Fruit fly (Drosophila melanogaster): Measurements from ENCODE around the gene Crg-1.
"Not testable (repeated sequence)": the region's sequence is repeated elsewhere in the genome, so short reads cannot be mapped to it uniquely, and the experiment has no call there.

Gene Crg-1

DNA sequence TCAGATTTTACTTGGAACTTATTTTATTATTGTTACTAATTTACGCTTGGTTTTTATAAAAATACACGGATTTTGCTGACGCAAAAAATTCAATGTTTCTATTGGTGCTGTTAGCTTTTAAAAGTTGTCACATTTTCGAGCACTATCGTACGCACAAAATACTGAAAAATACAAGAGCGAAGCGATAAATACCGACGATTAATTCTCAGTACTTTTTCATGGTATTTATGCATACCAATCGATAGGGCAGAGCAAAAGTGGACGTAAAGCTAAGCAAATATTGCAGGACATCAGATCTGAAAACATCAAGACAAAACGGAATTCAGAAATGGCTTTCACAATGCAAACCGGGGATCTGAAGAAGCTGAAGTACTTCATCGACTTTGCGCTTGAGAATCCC lies 5.9 kb downstream of the Crg-1 start, which contains the start of gene HIP:
HIP (plus strand) TSS at position 232 of the 400 bp plus-strand sequence.
- TF ChIP-seq pad, Crg-1, tj (GFP tag; optimal IDR thresholded peaks at IDR 0.05): not testable (repeated sequence)

DNA sequence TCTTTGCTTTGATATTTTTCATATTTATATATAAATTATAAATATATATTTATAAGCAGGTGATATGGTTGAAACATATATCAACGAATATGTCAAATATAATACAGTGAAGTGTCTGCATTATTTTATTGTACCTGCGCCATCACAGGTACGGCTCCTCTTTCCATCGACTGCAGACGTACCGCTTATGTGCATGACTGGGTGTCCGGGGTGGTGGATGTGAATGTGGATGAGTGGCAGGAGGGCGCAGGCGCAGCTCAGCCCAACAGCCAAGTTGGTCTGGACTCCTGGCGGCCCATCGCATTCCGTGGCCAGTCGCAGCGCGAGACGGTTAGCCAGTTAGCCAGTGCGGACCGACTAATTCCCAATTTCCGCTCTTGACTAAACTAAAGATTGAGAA lies 9.0 kb downstream of the Crg-1 start, which contains the start of gene fd3F:
fd3F (plus strand) TSS at position 301 of the 400 bp plus-strand sequence.
- TF ChIP-seq ovo, toe, Crg-1 (GFP tag; optimal IDR thresholded peaks at IDR 0.05): not testable (repeated sequence)

DNA sequence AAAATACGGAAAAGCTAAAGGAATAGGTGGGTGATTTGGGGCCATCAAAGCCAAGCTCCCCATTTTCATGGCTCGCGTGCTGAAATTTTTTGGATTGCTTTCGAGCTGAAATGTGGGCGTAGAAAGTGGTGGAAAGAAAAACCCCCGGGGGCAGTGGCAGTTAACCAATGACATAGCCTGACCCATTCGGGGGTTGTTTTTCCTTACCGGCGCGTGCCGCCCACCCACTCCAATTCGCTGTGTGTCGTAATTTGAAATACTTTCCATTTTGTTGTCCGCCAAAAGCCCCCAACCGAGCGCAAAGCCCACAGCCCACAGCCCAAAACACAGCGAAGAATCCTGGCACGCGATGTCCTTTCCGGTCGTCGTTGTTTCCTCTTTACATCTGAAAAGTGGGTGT lies 15.4 kb downstream of the Crg-1 start:
- TF ChIP-seq cic (GFP tag; optimal IDR thresholded peaks at IDR 0.05) (no peak), kay (GFP tag; ENCODE audit: borderline replicate concordance) (peak; percentile 4), CG12768 (GFP tag; optimal IDR thresholded peaks at IDR 0.05) (no peak)

DNA sequence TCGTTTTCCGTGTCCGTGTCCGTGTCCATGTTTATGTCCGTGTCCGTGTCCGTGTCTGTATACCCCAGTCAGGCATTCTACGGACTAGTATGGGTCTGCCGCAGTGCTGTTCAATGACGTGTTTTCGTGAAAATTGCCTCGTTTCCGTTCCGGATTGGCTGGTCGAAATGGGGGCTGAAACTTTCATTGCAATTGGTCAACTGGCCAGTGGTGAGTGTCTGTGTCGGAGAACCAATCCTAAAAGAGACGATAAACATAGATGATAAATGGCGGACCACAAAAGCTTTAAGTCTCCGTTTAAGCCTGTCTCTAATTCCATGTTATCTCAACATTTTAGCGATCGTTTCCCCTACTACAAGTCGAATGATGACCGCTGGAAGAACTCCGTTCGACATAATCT lies 16.1 kb downstream of the Crg-1 start:
- TF ChIP-seq kay (GFP tag; ENCODE audit: borderline replicate concordance): no peak
- TF ChIP-seq bab1 (GFP tag; optimal IDR thresholded peaks at IDR 0.05): no peak
- TF ChIP-seq toe (GFP tag; optimal IDR thresholded peaks at IDR 0.05): no peak
- no peak for TF ChIP-seq CG5204 (GFP tag; optimal IDR thresholded peaks at IDR 0.05)
- no peak for TF ChIP-seq tj (GFP tag; optimal IDR thresholded peaks at IDR 0.05)
- TF ChIP-seq CG7101 (tag; optimal IDR thresholded peaks at IDR 0.05): no peak
- TF ChIP-seq Hr96 (GFP tag; optimal IDR thresholded peaks at IDR 0.05): no peak
- TF ChIP-seq CG11617 (GFP tag; optimal IDR thresholded peaks at IDR 0.05): no peak
- no peak for TF ChIP-seq CG1620 (GFP tag; optimal IDR thresholded peaks at IDR 0.05)
- TF ChIP-seq CG12768 (GFP tag; optimal IDR thresholded peaks at IDR 0.05): no peak

DNA sequence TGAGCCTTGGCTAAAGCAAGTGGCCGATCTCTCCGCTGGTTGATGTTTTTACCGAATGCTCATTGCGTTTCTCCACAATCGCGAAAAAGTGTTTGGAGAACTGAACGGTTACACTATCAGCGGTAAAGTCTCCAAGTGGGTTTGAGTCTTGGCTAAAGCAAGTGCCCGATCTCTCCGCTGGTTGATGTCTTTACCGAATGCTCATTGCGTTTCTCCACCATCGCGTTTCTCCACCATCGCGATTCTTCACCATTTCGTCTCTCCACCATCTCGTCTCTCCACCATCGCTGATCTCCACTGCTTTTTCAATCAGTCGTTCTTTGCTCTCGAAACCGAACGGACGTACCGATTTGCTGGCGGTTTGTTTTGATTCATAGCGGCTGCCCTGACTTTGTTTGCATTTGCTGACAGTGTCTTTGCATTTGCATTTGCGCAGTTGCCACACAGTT lies 18.3 kb downstream of the Crg-1 start, which contains the start of gene ec:
ec (plus strand) TSS at position 359 of the 449 bp plus-strand sequence.
- TF ChIP-seq Mnt (GFP tag; optimal IDR thresholded peaks at IDR 0.05): peak; percentile 1
- TF ChIP-seq kay (GFP tag; ENCODE audit: borderline replicate concordance): no peak
- TF ChIP-seq CG5204 (GFP tag; optimal IDR thresholded peaks at IDR 0.05): no peak
- peak; percentile 7 for TF ChIP-seq ovo (GFP tag; optimal IDR thresholded peaks at IDR 0.05)
- TF ChIP-seq CG7101 (tag; optimal IDR thresholded peaks at IDR 0.05): no peak
- no peak for TF ChIP-seq CG14711 (tag; optimal IDR thresholded peaks at IDR 0.05)
- no peak for TF ChIP-seq toe (GFP tag; optimal IDR thresholded peaks at IDR 0.05)
- no peak for TF ChIP-seq cic (GFP tag; optimal IDR thresholded peaks at IDR 0.05)
- no peak for TF ChIP-seq CG33017 (tag; optimal IDR thresholded peaks at IDR 0.05)
- TF ChIP-seq Hr96 (GFP tag; optimal IDR thresholded peaks at IDR 0.05): no peak
- TF ChIP-seq pad (GFP tag; optimal IDR thresholded peaks at IDR 0.05): peak; percentile 44
- TF ChIP-seq tj (GFP tag; optimal IDR thresholded peaks at IDR 0.05): peak; percentile 25
- TF ChIP-seq Crg-1 (GFP tag; optimal IDR thresholded peaks at IDR 0.05): no peak
- TF ChIP-seq bab1 (GFP tag; optimal IDR thresholded peaks at IDR 0.05): peak; percentile 9
- no peak for TF ChIP-seq Clk (GFP tag; optimal IDR thresholded peaks at IDR 0.05)
- no peak for TF ChIP-seq CG11617 (GFP tag; optimal IDR thresholded peaks at IDR 0.05)
- no peak for TF ChIP-seq CG12768 (GFP tag; optimal IDR thresholded peaks at IDR 0.05)
- TF ChIP-seq cnc (optimal IDR thresholded peaks at IDR 0.05): no peak
- no peak for TF ChIP-seq CG7045 (GFP tag; optimal IDR thresholded peaks at IDR 0.05)
- no peak for TF ChIP-seq CG1620 (GFP tag; optimal IDR thresholded peaks at IDR 0.05)

DNA sequence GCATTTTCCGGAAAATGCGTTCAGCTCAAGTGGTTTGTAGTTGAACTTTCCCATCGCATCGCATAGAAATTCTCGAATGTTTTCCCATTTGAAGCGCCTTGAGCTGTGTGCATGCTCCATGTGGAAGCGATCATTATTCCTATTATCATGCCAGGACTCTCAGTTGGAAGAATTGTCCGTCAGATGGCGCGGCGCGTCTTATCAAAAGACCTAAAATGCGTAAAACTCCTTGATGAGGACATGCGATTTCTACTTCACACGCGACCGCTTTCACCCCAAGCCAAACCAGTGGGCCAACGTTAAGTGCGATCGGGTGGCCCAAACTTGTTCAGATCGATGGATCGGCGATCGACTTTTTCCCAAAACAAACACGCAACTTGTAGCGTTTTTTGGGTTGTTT lies 22.6 kb downstream of the Crg-1 start:
- no peak for TF ChIP-seq Crg-1 (GFP tag; optimal IDR thresholded peaks at IDR 0.05)
- no peak for TF ChIP-seq bab1 (GFP tag; optimal IDR thresholded peaks at IDR 0.05)
- TF ChIP-seq CG5204 (GFP tag; optimal IDR thresholded peaks at IDR 0.05): no peak
- no peak for TF ChIP-seq tj (GFP tag; optimal IDR thresholded peaks at IDR 0.05)
- TF ChIP-seq pad (GFP tag; optimal IDR thresholded peaks at IDR 0.05): no peak
- TF ChIP-seq CG14711 (tag; optimal IDR thresholded peaks at IDR 0.05): no peak
- no peak for TF ChIP-seq CG1620 (GFP tag; optimal IDR thresholded peaks at IDR 0.05)
- TF ChIP-seq CG7101 (tag; optimal IDR thresholded peaks at IDR 0.05): no peak
- no peak for TF ChIP-seq CG7045 (GFP tag; optimal IDR thresholded peaks at IDR 0.05)
- no peak for TF ChIP-seq Mnt (GFP tag; optimal IDR thresholded peaks at IDR 0.05)
- TF ChIP-seq CG12768 (GFP tag; optimal IDR thresholded peaks at IDR 0.05): no peak
- no peak for TF ChIP-seq cic (GFP tag; optimal IDR thresholded peaks at IDR 0.05)
- no peak for TF ChIP-seq kay (GFP tag; ENCODE audit: borderline replicate concordance)
- no peak for TF ChIP-seq cnc (optimal IDR thresholded peaks at IDR 0.05)
- TF ChIP-seq Hr96 (GFP tag; optimal IDR thresholded peaks at IDR 0.05): no peak
- TF ChIP-seq Clk (GFP tag; optimal IDR thresholded peaks at IDR 0.05): no peak
- TF ChIP-seq ovo (GFP tag; optimal IDR thresholded peaks at IDR 0.05): no peak

DNA sequence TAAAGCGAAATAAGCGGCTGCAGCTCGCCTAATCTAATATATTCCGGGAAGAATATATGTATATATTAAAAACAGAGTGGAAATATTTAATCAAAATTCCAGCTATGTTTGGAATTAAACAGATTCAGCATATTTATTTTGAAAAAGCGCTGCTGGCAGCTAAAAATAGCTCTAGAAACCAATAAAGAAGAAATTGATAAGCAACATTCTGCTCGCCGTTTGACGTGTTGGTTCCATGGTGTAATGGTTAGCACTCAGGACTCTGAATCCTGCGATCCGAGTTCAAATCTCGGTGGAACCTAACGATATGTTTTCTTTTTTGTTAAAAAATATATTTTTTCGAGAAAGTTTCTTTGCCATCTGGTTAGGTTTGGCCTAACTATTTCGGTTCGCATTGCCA lies 26.4 kb downstream of the Crg-1 start:
- peak; percentile 63 for TF ChIP-seq tj (GFP tag; optimal IDR thresholded peaks at IDR 0.05)
- TF ChIP-seq Mnt (GFP tag; optimal IDR thresholded peaks at IDR 0.05): no peak

DNA sequence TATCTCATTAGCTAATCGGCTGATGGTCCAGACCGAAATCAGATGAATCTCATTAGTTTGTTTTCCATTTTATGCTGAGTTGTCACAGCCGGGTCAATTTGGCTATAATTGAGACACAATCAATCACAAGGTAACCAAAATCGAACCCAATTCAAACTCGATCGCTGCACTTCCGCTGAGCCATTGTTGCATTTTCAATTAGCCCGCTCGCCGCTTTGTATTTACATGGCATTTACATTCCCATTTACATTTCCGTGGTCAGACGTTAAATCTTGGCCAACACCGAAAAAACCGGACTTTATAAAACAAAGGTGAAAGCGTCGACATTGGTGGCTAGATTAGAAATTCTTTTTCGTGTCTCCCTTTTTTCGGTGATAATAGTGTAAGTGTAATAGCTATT lies 32.0 kb downstream of the Crg-1 start:
- no peak for TF ChIP-seq tj (GFP tag; optimal IDR thresholded peaks at IDR 0.05)
- no peak for TF ChIP-seq CG11617 (GFP tag; optimal IDR thresholded peaks at IDR 0.05)
- no peak for TF ChIP-seq toe (GFP tag; optimal IDR thresholded peaks at IDR 0.05)
- no peak for TF ChIP-seq kay (GFP tag; ENCODE audit: borderline replicate concordance)
- TF ChIP-seq CG33017 (tag; optimal IDR thresholded peaks at IDR 0.05): no peak
- TF ChIP-seq Mnt (GFP tag; optimal IDR thresholded peaks at IDR 0.05): no peak
- TF ChIP-seq ovo (GFP tag; optimal IDR thresholded peaks at IDR 0.05): no peak
- no peak for TF ChIP-seq bab1 (GFP tag; optimal IDR thresholded peaks at IDR 0.05)
- no peak for TF ChIP-seq CG12768 (GFP tag; optimal IDR thresholded peaks at IDR 0.05)
- TF ChIP-seq cnc (optimal IDR thresholded peaks at IDR 0.05): no peak
- TF ChIP-seq pad (GFP tag; optimal IDR thresholded peaks at IDR 0.05): no peak
- TF ChIP-seq Crg-1 (GFP tag; optimal IDR thresholded peaks at IDR 0.05): no peak
- TF ChIP-seq CG1620 (GFP tag; optimal IDR thresholded peaks at IDR 0.05): no peak
- TF ChIP-seq cic (GFP tag; optimal IDR thresholded peaks at IDR 0.05): no peak
- no peak for TF ChIP-seq Hr96 (GFP tag; optimal IDR thresholded peaks at IDR 0.05)
- no peak for TF ChIP-seq Clk (GFP tag; optimal IDR thresholded peaks at IDR 0.05)
- no peak for TF ChIP-seq CG7045 (GFP tag; optimal IDR thresholded peaks at IDR 0.05)
- TF ChIP-seq CG5204 (GFP tag; optimal IDR thresholded peaks at IDR 0.05): no peak
- TF ChIP-seq CG14711 (tag; optimal IDR thresholded peaks at IDR 0.05): no peak
- TF ChIP-seq CG7101 (tag; optimal IDR thresholded peaks at IDR 0.05): no peak
